Fruit fly (Drosophila melanogaster) whole organism, pupa: ENCODE measurements around the gene Baldspot.

Source experiments
- CG10348 ChIP-seq: fragments of 200-800 bp; sonication (Bioruptor generic); IDR thresholded peaks from 2 replicates; pipeline ENCODE4 v1.3.6; 2022; ENCODE audit warnings: missing biosample characterization, missing genetic modification characterization
- CG12605 ChIP-seq: fragments of 200-800 bp; sonication (Bioruptor generic); IDR thresholded peaks from 2 replicates; pipeline ENCODE4 v1.3.6; 2022; ENCODE audit warnings: missing biosample characterization, missing genetic modification characterization
- CG13204 ChIP-seq: fragments of 200-800 bp; sonication (Bioruptor generic); optimal IDR thresholded peaks from 2 replicates; lab custom pipeline; 2018; ENCODE audit warnings: missing biosample characterization, mild to moderate bottlenecking, missing genetic modification characterization, moderate library complexity
- CG14655 ChIP-seq: fragments of 200-800 bp; sonication (Bioruptor generic); optimal IDR thresholded peaks from 3 replicates; lab custom pipeline; 2017; ENCODE audit warnings: mild to moderate bottlenecking, missing biosample characterization, missing genetic modification reagents, missing genetic modification characterization
- CG15710 ChIP-seq: fragments of 200-800 bp; sonication (Bioruptor generic); optimal IDR thresholded peaks from 2 replicates; lab custom pipeline; 2018; ENCODE audit warnings: missing biosample characterization, mild to moderate bottlenecking, missing genetic modification characterization, moderate library complexity
- CG17806 ChIP-seq: fragments of 200-800 bp; sonication (Bioruptor generic); optimal IDR thresholded peaks from 2 replicates; lab custom pipeline; 2018; ENCODE audit warnings: missing biosample characterization, mild to moderate bottlenecking, missing genetic modification characterization, moderate library complexity
- CG32121 ChIP-seq: fragments of 200-800 bp; sonication (Bioruptor generic); IDR thresholded peaks from 2 replicates; pipeline ENCODE4 v1.3.6; 2022; ENCODE audit warnings: missing biosample characterization, missing genetic modification characterization
- CG34367 ChIP-seq: fragments of 200-800 bp; sonication (Bioruptor generic); optimal IDR thresholded peaks from 2 replicates; lab custom pipeline; 2018; ENCODE audit warnings: missing biosample characterization, mild to moderate bottlenecking, missing genetic modification characterization
- CG4496 ChIP-seq: fragments of 200-800 bp; sonication (Bioruptor generic); IDR thresholded peaks from 3 replicates; pipeline ENCODE4 v1.3.6; 2022; ENCODE audit warnings: missing biosample characterization, missing genetic modification characterization
- CG8159 ChIP-seq: fragments of 200-800 bp; sonication (Bioruptor generic); optimal IDR thresholded peaks from 3 replicates; lab custom pipeline; 2018; ENCODE audit warnings: missing biosample characterization, mild to moderate bottlenecking, missing genetic modification characterization, moderate library complexity
- CG8301 ChIP-seq: fragments of 200-800 bp; sonication (Bioruptor generic); optimal IDR thresholded peaks from 2 replicates; lab custom pipeline; 2018; ENCODE audit warnings: missing biosample characterization, mild to moderate bottlenecking, missing genetic modification characterization
- CG9948 ChIP-seq: fragments of 200-800 bp; sonication (Bioruptor generic); optimal IDR thresholded peaks from 2 replicates; lab custom pipeline; 2018; ENCODE audit warnings: missing biosample characterization, mild to moderate bottlenecking, missing genetic modification characterization, moderate library complexity
- D1 ChIP-seq: fragments of 200-800 bp; sonication (Bioruptor generic); optimal IDR thresholded peaks from 2 replicates; lab custom pipeline; 2018; ENCODE audit warnings: missing biosample characterization, mild to moderate bottlenecking, missing genetic modification characterization, moderate library complexity
- EcR ChIP-seq: fragments of 200-800 bp; sonication (Bioruptor generic); optimal IDR thresholded peaks from 3 replicates; lab custom pipeline; 2019; ENCODE audit warnings: missing biosample characterization, missing genetic modification characterization, mild to moderate bottlenecking, moderate library complexity, missing genetic modification reagents
- Ets98B ChIP-seq: fragments of 200-800 bp; sonication (Bioruptor generic); IDR thresholded peaks from 2 replicates; pipeline ENCODE4 v1.3.6; 2022; ENCODE audit warnings: missing biosample characterization, missing genetic modification characterization
- Pif1A ChIP-seq: fragments of 200-800 bp; sonication (Bioruptor generic); optimal IDR thresholded peaks from 3 replicates; lab custom pipeline; 2016; ENCODE audit warnings: missing biosample characterization, missing genetic modification characterization
- Pif1B ChIP-seq: fragments of 200-800 bp; sonication (Bioruptor generic); optimal IDR thresholded peaks from 3 replicates; lab custom pipeline; 2016; ENCODE audit warnings: missing biosample characterization, missing genetic modification characterization
- Snoo ChIP-seq: fragments of 200-800 bp; sonication (Bioruptor generic); optimal IDR thresholded peaks from 3 replicates; lab custom pipeline; 2017; ENCODE audit warnings: missing biosample characterization, mild to moderate bottlenecking, missing genetic modification characterization, inconsistent platforms
- fd96Ca ChIP-seq: fragments of 200-800 bp; sonication (Bioruptor generic); IDR thresholded peaks from 3 replicates; pipeline ENCODE4 v1.3.6; 2022; ENCODE audit warnings: missing biosample characterization, missing genetic modification characterization
- gl ChIP-seq: fragments of 200-800 bp; sonication (Bioruptor generic); optimal IDR thresholded peaks from 2 replicates; lab custom pipeline; 2018; ENCODE audit warnings: missing biosample characterization, mild to moderate bottlenecking, missing genetic modification characterization
- rn ChIP-seq: fragments of 200-800 bp; sonication (Bioruptor generic); IDR thresholded peaks from 2 replicates; pipeline ENCODE4 v1.3.6; 2022; ENCODE audit warnings: missing biosample characterization, missing genetic modification characterization

Baldspot gene

dm6 chr3L:16631844-16632537, 29.4 kb downstream of the Baldspot start:
- TF ChIP-seq CG15710 (tag; lab: Kevin White, UChicago) (no peak), CG4496 (0 out of 3 replicates have a peak, but pooled peaks have one; percentile 47), CG32121 (GFP tag; lab: Robert Waterston, UW) (no peak), CG14655 (no peak), EcR (GFP tag; lab: Kevin White, UChicago) (peak; percentile 19), rn (GFP tag; lab: Robert Waterston, UW) (no peak), CG34367 (tag; lab: Kevin White, UChicago) (no peak), Snoo (tag; lab: Kevin White, UChicago) (no peak), CG8301 (tag; lab: Kevin White, UChicago) (peak; percentile 35), D1 (tag; lab: Kevin White, UChicago) (no peak)

dm6 chr3L:16629793-16630192, 31.6 kb downstream of the Baldspot start:
- TF ChIP-seq CG4496 (no peak), EcR (GFP tag; lab: Kevin White, UChicago) (no peak), CG8159 (no peak), Ets98B (GFP tag; lab: Robert Waterston, UW) (no peak), CG8301 (tag; lab: Kevin White, UChicago) (no peak), CG13204 (GFP tag; lab: Kevin White, UChicago) (no peak), CG10348 (no peak), CG14655 (no peak), rn (GFP tag; lab: Robert Waterston, UW) (no peak), CG15710 (tag; lab: Kevin White, UChicago) (no peak)

- TF ChIP-seq Snoo (tag; lab: Kevin White, UChicago), result no peak
- TF ChIP-seq CG4496, result no peak
- no peak for TF ChIP-seq Pif1A (GFP tag; lab: Kevin White, UChicago)
- TF ChIP-seq CG14655, result no peak
- no peak for TF ChIP-seq fd96Ca
- TF ChIP-seq Ets98B (GFP tag; lab: Robert Waterston, UW), result no peak
- no peak for TF ChIP-seq CG17806 (tag; lab: Kevin White, UChicago)
- no peak for TF ChIP-seq gl (tag; lab: Kevin White, UChicago)
- no peak for TF ChIP-seq CG15710 (tag; lab: Kevin White, UChicago)
- TF ChIP-seq CG8159, result no peak
- TF ChIP-seq EcR (GFP tag; lab: Kevin White, UChicago), result no peak
- no peak for TF ChIP-seq CG8301 (tag; lab: Kevin White, UChicago)
- TF ChIP-seq CG10348, result no peak
- no peak for TF ChIP-seq CG13204 (GFP tag; lab: Kevin White, UChicago)
- TF ChIP-seq CG12605, result no peak
- no peak for TF ChIP-seq CG34367 (tag; lab: Kevin White, UChicago)
- no peak for TF ChIP-seq rn (GFP tag; lab: Robert Waterston, UW)
- no peak for TF ChIP-seq CG32121 (GFP tag; lab: Robert Waterston, UW)
- no peak for TF ChIP-seq Pif1B (GFP tag; lab: Kevin White, UChicago)
- TF ChIP-seq CG9948 (tag; lab: Kevin White, UChicago), result no peak
These were observed 35.2 kb downstream of the Baldspot start for dm6 chr3L:16626199-16626598.

DNA sequence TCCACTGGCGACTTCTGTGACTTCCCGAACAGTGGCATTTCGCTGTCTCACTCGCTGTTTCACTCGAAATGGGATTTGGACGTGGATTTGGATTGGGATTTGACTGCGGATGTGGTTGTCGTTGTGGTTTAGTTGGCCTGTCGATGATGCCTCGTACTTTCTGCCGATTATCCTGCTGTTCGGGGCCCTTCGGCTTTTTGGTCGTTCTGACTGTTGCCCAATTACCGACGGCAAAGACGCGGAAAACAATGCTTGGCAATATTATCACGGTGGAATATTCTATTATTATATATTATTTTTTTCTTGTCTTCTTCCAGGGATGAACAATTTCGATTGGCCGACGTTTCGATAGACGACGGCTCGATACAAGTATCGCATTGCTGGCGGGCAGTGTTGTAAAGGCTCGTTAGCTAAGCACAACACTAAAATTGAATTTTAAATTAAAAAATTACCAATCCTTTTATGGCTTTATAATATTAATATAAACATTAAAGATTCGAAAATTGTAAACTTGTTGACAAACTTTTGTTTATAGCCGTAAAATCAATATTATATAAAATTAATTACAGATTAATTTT, 46.2 kb downstream of the Baldspot start, which contains the start of gene Mo25:
Gene Mo25, minus strand, starts transcription at position 341 of the 578 bp plus-strand sequence.
- peak; percentile 48 for TF ChIP-seq CG15710 (tag; lab: Kevin White, UChicago)
- TF ChIP-seq Snoo (tag; lab: Kevin White, UChicago), result peak; percentile 31
- TF ChIP-seq Pif1A (GFP tag; lab: Kevin White, UChicago), result no peak
- peak; percentile 30; the same call in 1 of the 3 replicates for TF ChIP-seq fd96Ca
- TF ChIP-seq Pif1B (GFP tag; lab: Kevin White, UChicago), result peak; percentile 44
- TF ChIP-seq CG10348, result no peak
- no peak for TF ChIP-seq CG14655
- TF ChIP-seq CG32121 (GFP tag; lab: Robert Waterston, UW), result 0 out of 2 replicates have a peak, but pooled peaks have one; percentile 13
- peak; percentile 30; the same call in 1 of the 2 replicates for TF ChIP-seq Ets98B (GFP tag; lab: Robert Waterston, UW)

- TF ChIP-seq fd96Ca, result peak; percentile 21; the same call in 1 of the 3 replicates
- peak; percentile 75 for TF ChIP-seq EcR (GFP tag; lab: Kevin White, UChicago)
- no peak for TF ChIP-seq CG15710 (tag; lab: Kevin White, UChicago)
These were observed 48.4 kb downstream of the Baldspot start for dm6 chr3L:16612972-16613371.

DNA sequence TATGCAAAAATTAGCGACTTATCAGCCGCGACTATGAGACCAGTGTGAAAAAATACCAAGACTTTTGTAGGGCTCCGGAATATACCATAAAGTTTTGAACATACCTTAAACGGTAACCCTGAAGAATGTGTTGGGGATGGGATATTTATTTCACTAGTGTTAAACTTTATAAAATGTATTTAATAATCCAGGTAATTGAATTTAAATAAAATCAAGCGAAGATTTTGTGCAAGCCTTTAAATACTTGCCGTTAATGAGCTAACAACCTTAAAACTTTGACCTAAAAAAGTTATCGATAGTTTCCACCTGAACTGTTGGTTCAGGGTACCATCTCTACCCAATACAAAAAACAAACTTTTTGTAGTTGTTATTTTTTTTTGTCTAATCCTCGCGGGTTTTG, 49.3 kb downstream of the Baldspot start, which contains the start of gene CG4101:
Gene CG4101, plus strand, starts transcription at position 335 of the 400 bp plus-strand sequence.
- peak; percentile 69 for TF ChIP-seq CG8159
- no peak for TF ChIP-seq EcR (GFP tag; lab: Kevin White, UChicago)
- TF ChIP-seq fd96Ca, result peak; percentile 74
- TF ChIP-seq Snoo (tag; lab: Kevin White, UChicago), result peak; percentile 70
- no peak; the same call in none of the 2 replicates for TF ChIP-seq rn (GFP tag; lab: Robert Waterston, UW)
- TF ChIP-seq CG9948 (tag; lab: Kevin White, UChicago), result peak; percentile 50
- peak; percentile 69 for TF ChIP-seq CG17806 (tag; lab: Kevin White, UChicago)
- TF ChIP-seq CG10348, result 0 out of 2 replicates have a peak, but pooled peaks have one; percentile 52
- peak; percentile 45 for TF ChIP-seq gl (tag; lab: Kevin White, UChicago)
- no peak for TF ChIP-seq D1 (tag; lab: Kevin White, UChicago)
- TF ChIP-seq CG12605, result no peak
- peak; percentile 64 for TF ChIP-seq CG14655
- peak; percentile 56 for TF ChIP-seq Pif1B (GFP tag; lab: Kevin White, UChicago)
- TF ChIP-seq Ets98B (GFP tag; lab: Robert Waterston, UW), result peak; percentile 79
- TF ChIP-seq CG8301 (tag; lab: Kevin White, UChicago), result peak; percentile 60
- TF ChIP-seq CG13204 (GFP tag; lab: Kevin White, UChicago), result no peak
- peak; percentile 76; the same call in 1 of the 2 replicates for TF ChIP-seq CG32121 (GFP tag; lab: Robert Waterston, UW)
- TF ChIP-seq CG4496, result peak; percentile 80
- TF ChIP-seq CG15710 (tag; lab: Kevin White, UChicago), result peak; percentile 79
- TF ChIP-seq Pif1A (GFP tag; lab: Kevin White, UChicago), result peak; percentile 71
- peak; percentile 59 for TF ChIP-seq CG34367 (tag; lab: Kevin White, UChicago)
